Fruit fly (Drosophila melanogaster): ENCODE measurements around the gene Neb-cGP.

DNA sequence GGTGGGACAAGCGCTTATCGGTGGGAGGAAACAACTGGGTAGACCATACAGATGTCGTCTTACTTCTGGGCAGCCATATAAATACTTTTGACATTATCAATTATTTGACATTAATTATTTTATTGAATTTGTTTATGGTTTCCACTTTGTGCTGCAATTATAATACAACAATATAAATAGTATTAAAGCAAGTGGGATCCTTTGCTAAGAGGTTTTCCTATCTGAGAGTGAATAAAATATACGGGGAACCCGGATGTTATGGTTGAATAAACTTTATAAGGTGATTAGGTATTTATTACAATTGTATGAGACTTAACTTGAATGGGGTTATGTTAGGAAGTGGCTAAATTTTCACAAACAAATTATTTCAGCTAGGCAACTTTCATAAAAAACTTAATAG is 26.6 kb downstream of the Neb-cGP start, which contains the start of gene CG32687:
- TF ChIP-seq lola (GFP tag; optimal IDR thresholded peaks at IDR 0.05) (no peak), Vsx2 (GFP tag; optimal IDR thresholded peaks at IDR 0.05; ENCODE audit: partially characterized antibody) (no peak), Rel (GFP tag; optimal IDR thresholded peaks at IDR 0.05) (no peak), Rel (tag; optimal IDR thresholded peaks at IDR 0.05) (no peak), foxo (GFP tag; optimal IDR thresholded peaks at IDR 0.05) (no peak), HLH106 (tag; optimal IDR thresholded peaks at IDR 0.05) (no peak), Abd-B (GFP tag; optimal IDR thresholded peaks at IDR 0.05) (no peak), Hr78 (GFP tag; optimal IDR thresholded peaks at IDR 0.05) (no peak), h (GFP tag; optimal IDR thresholded peaks at IDR 0.05) (no peak), Dfd (GFP tag; optimal IDR thresholded peaks at IDR 0.05) (no peak), GATAd (GFP tag; optimal IDR thresholded peaks at IDR 0.05) (no peak), Hnf4 (GFP tag; optimal IDR thresholded peaks at IDR 0.05) (no peak), sage (GFP tag; optimal IDR thresholded peaks at IDR 0.05) (no peak)
